Worm (Caenorhabditis elegans) whole organism, late embryonic: ENCODE measurements around the gene idpc-2.

Experiments used
- K09A11.1 ChIP-seq: sonication (generic microtip); optimal IDR thresholded peaks from 2 replicates; lab custom pipeline; 2017; ENCODE audit warnings: antibody characterized with exemption, mild to moderate bottlenecking, missing genetic modification characterization, missing compliant biosample characterization; ENCODE audit not compliant: insufficient read depth
- hlh-30 ChIP-seq: sonication (generic microtip); optimal IDR thresholded peaks from 2 replicates; lab custom pipeline; 2017; ENCODE audit warnings: antibody characterized with exemption, missing genetic modification characterization, missing compliant biosample characterization; ENCODE audit not compliant: insufficient read depth
- nhr-11 ChIP-seq: fragments of 150-350 bp; optimal IDR thresholded peaks from 2 replicates; lab custom pipeline; 2014; ENCODE audit warnings: missing biosample characterization, missing genetic modification characterization
- pag-3 ChIP-seq: sonication (generic microtip); optimal IDR thresholded peaks from 2 replicates; lab custom pipeline; 2016; ENCODE audit warnings: missing compliant biosample characterization, missing genetic modification characterization, borderline replicate concordance
- pha-4 ChIP-seq: fragments of 150-350 bp; optimal IDR thresholded peaks from 2 replicates; lab custom pipeline; 2018; ENCODE audit warnings: missing biosample characterization, missing genetic modification reagents, missing genetic modification characterization
- rnt-1 ChIP-seq: sonication (generic microtip); optimal IDR thresholded peaks from 2 replicates; lab custom pipeline; 2016; ENCODE audit warnings: missing genetic modification characterization, missing compliant biosample characterization
- unc-86 ChIP-seq: sonication (generic microtip); optimal IDR thresholded peaks from 2 replicates; lab custom pipeline; 2016; ENCODE audit warnings: missing genetic modification characterization, missing compliant biosample characterization
- ztf-16 ChIP-seq: sonication (generic microtip); optimal IDR thresholded peaks from 2 replicates; lab custom pipeline; 2017; ENCODE audit warnings: missing genetic modification characterization, missing compliant biosample characterization

DNA sequence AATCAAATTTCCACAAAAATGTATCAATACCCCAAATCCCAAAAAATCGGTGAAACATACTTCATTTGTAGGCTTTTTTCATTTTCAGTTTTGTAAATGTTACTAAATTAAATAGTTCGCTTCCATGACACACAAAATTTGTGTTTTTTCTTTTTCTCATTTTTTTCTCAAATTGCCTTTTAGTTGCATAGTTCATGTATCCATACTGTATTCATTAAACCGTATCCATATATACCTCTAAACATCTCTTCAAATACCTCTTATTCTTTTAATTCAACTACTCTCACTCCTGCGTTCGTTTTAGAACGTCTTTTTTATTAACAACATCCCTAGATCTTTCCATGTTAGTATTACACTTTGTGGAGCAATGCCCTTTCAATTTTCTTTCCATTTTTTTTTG lies 49.6 kb upstream of the idpc-2 start:
- no peak for TF ChIP-seq K09A11.1 (tag; lab: Kevin White, UChicago)
- TF ChIP-seq rnt-1 (tag; lab: Kevin White, UChicago), result no peak
- TF ChIP-seq unc-86 (tag; lab: Kevin White, UChicago), result no peak
- no peak for TF ChIP-seq hlh-30
- no peak for TF ChIP-seq ztf-16 (tag; lab: Kevin White, UChicago)
- TF ChIP-seq nhr-11 (tag; lab: Kevin White, UChicago), result no peak
- TF ChIP-seq pha-4 (tag; lab: Kevin White, UChicago), result no peak
- TF ChIP-seq pag-3 (tag; lab: Kevin White, UChicago), result no peak
